Fruit fly (Drosophila melanogaster): ENCODE data around the gene CG6216.

dm6 chr3L:11130535-11130934, 20.1 kb downstream of the CG6216 start, which contains the start of gene nol:
- TF ChIP-seq Mnt (GFP tag; optimal IDR thresholded peaks at IDR 0.05) = no peak
- no peak for TF ChIP-seq CG7101 (tag; optimal IDR thresholded peaks at IDR 0.05)
- TF ChIP-seq CG7045 (GFP tag; optimal IDR thresholded peaks at IDR 0.05) = no peak
- TF ChIP-seq cic (GFP tag; optimal IDR thresholded peaks at IDR 0.05) = no peak
- no peak for TF ChIP-seq bab1 (GFP tag; optimal IDR thresholded peaks at IDR 0.05)
- no peak for TF ChIP-seq CG33017 (tag; optimal IDR thresholded peaks at IDR 0.05)
- TF ChIP-seq CG12768 (GFP tag; optimal IDR thresholded peaks at IDR 0.05) = no peak
- TF ChIP-seq pad (GFP tag; optimal IDR thresholded peaks at IDR 0.05) = no peak
- TF ChIP-seq tj (GFP tag; optimal IDR thresholded peaks at IDR 0.05) = no peak
- no peak for TF ChIP-seq kay (GFP tag; ENCODE audit: borderline replicate concordance)
- TF ChIP-seq CG11617 (GFP tag; optimal IDR thresholded peaks at IDR 0.05) = no peak
- no peak for TF ChIP-seq Crg-1 (GFP tag; optimal IDR thresholded peaks at IDR 0.05)
- no peak for TF ChIP-seq CG1620 (GFP tag; optimal IDR thresholded peaks at IDR 0.05)
- no peak for TF ChIP-seq Clk (GFP tag; optimal IDR thresholded peaks at IDR 0.05)

Data from whole organism, adult.